Fruit fly (Drosophila melanogaster) whole organism, prepupa: ENCODE results near the gene stai.

Experiments
- CG11294 ChIP-seq: fragments of 200-800 bp; sonication (Bioruptor generic); IDR thresholded peaks from 2 replicates; pipeline ENCODE4 v1.3.6; 2022; ENCODE audit warnings: missing biosample characterization, missing genetic modification characterization
- CG11762 ChIP-seq: fragments of 200-800 bp; sonication (Bioruptor generic); optimal IDR thresholded peaks from 3 replicates; lab custom pipeline; 2016; ENCODE audit warnings: missing biosample characterization, missing genetic modification characterization; ENCODE audit not compliant: insufficient read depth
- CG11902 ChIP-seq: fragments of 200-800 bp; sonication (Bioruptor generic); optimal IDR thresholded peaks from 3 replicates; lab custom pipeline; 2016; ENCODE audit warnings: missing biosample characterization, missing genetic modification characterization
- CG15336 ChIP-seq: fragments of 200-800 bp; sonication (Bioruptor generic); IDR thresholded peaks from 2 replicates; pipeline ENCODE4 v1.3.6; 2022; ENCODE audit warnings: missing biosample characterization, missing genetic modification characterization
- CG1621 ChIP-seq: fragments of 200-800 bp; sonication (Bioruptor generic); optimal IDR thresholded peaks from 3 replicates; lab custom pipeline; 2018; ENCODE audit warnings: missing biosample characterization, mild to moderate bottlenecking, missing genetic modification characterization
- CG31627 ChIP-seq: fragments of 200-800 bp; sonication (Bioruptor generic); optimal IDR thresholded peaks from 3 replicates; lab custom pipeline; 2016; ENCODE audit warnings: missing biosample characterization, missing genetic modification characterization
- CG32006 ChIP-seq: fragments of 200-800 bp; sonication (Bioruptor generic); optimal IDR thresholded peaks from 3 replicates; lab custom pipeline; 2017; ENCODE audit warnings: missing biosample characterization, mild to moderate bottlenecking, missing genetic modification characterization
- CG4318 ChIP-seq: fragments of 200-800 bp; sonication (Bioruptor generic); optimal IDR thresholded peaks from 3 replicates; lab custom pipeline; 2017; ENCODE audit warnings: missing biosample characterization, mild to moderate bottlenecking, missing genetic modification characterization
- CG6808 ChIP-seq: fragments of 200-800 bp; sonication (Bioruptor generic); optimal IDR thresholded peaks from 3 replicates; lab custom pipeline; 2017; ENCODE audit warnings: missing biosample characterization, missing genetic modification characterization, mild to moderate bottlenecking, moderate library complexity, missing genetic modification reagents
- CG6854 ChIP-seq: fragments of 200-800 bp; sonication (Bioruptor generic); optimal IDR thresholded peaks from 2 replicates; lab custom pipeline; 2017; ENCODE audit warnings: missing biosample characterization, mild to moderate bottlenecking, missing genetic modification characterization
- CG8119 ChIP-seq: fragments of 200-800 bp; sonication (Bioruptor generic); IDR thresholded peaks from 3 replicates; pipeline ENCODE4 v1.3.6; 2022; ENCODE audit warnings: missing biosample characterization, missing genetic modification characterization
- CG8319 ChIP-seq: fragments of 200-800 bp; sonication (Bioruptor generic); optimal IDR thresholded peaks from 3 replicates; lab custom pipeline; 2016; ENCODE audit warnings: missing biosample characterization, missing genetic modification characterization
- Eip75B ChIP-seq: fragments of 200-800 bp; sonication (Bioruptor generic); optimal IDR thresholded peaks from 3 replicates; lab custom pipeline; 2016; ENCODE audit warnings: missing biosample characterization, missing genetic modification characterization
- Eip78C ChIP-seq: fragments of 200-800 bp; sonication (Bioruptor generic); peaks from one replicate; lab custom pipeline; 2016; ENCODE audit warnings: missing biosample characterization, missing genetic modification characterization
- Ets96B ChIP-seq: fragments of 200-800 bp; optimal IDR thresholded peaks from 2 replicates; lab custom pipeline; 2019; ENCODE audit warnings: missing biosample characterization, mild to moderate bottlenecking, missing genetic modification characterization, moderate library complexity
- Gug ChIP-seq: fragments of 200-800 bp; sonication (Bioruptor generic); IDR thresholded peaks from 2 replicates; pipeline ENCODE4 v1.3.6; 2022; ENCODE audit warnings: missing biosample characterization, missing genetic modification characterization
- Met ChIP-seq: fragments of 200-800 bp; sonication (Bioruptor generic); optimal IDR thresholded peaks from 3 replicates; lab custom pipeline; 2016; ENCODE audit warnings: missing biosample characterization, missing genetic modification characterization
- Smox ChIP-seq: fragments of 200-800 bp; sonication (Bioruptor generic); optimal IDR thresholded peaks from 3 replicates; lab custom pipeline; 2016; ENCODE audit warnings: missing biosample characterization, missing genetic modification characterization
- Sox102F ChIP-seq: fragments of 200-800 bp; sonication (Bioruptor generic); optimal IDR thresholded peaks from 2 replicates; lab custom pipeline; 2016; ENCODE audit warnings: missing biosample characterization, mild to moderate bottlenecking, missing genetic modification characterization
- Sox14 ChIP-seq: fragments of 200-800 bp; sonication (Bioruptor generic); optimal IDR thresholded peaks from 3 replicates; lab custom pipeline; 2016; ENCODE audit warnings: missing biosample characterization, missing genetic modification characterization
- Sox15 ChIP-seq: fragments of 200-800 bp; sonication (Bioruptor generic); optimal IDR thresholded peaks from 3 replicates; lab custom pipeline; 2016; ENCODE audit warnings: missing biosample characterization, missing genetic modification characterization
- eg ChIP-seq: fragments of 200-800 bp; sonication (Bioruptor generic); IDR thresholded peaks from 3 replicates; pipeline ENCODE4 v1.3.6; 2022; ENCODE audit warnings: missing biosample characterization, missing genetic modification characterization
- esn ChIP-seq: fragments of 200-800 bp; sonication (Bioruptor generic); optimal IDR thresholded peaks from 2 replicates; lab custom pipeline; 2016; ENCODE audit warnings: missing biosample characterization, mild to moderate bottlenecking, missing genetic modification characterization, moderate library complexity
- fkh ChIP-seq: fragments of 200-800 bp; sonication (Bioruptor generic); optimal IDR thresholded peaks from 3 replicates; lab custom pipeline; 2017; ENCODE audit warnings: missing biosample characterization, mild to moderate bottlenecking, missing genetic modification characterization, moderate library complexity
- lz ChIP-seq: fragments of 200-800 bp; sonication (Bioruptor generic); optimal IDR thresholded peaks from 3 replicates; lab custom pipeline; 2016; ENCODE audit warnings: missing biosample characterization, missing genetic modification characterization
- net ChIP-seq: fragments of 200-800 bp; sonication (Bioruptor generic); optimal IDR thresholded peaks from 3 replicates; lab custom pipeline; 2016; ENCODE audit warnings: missing biosample characterization, missing genetic modification characterization
- pdm3 ChIP-seq: fragments of 200-800 bp; sonication (Bioruptor generic); optimal IDR thresholded peaks from 3 replicates; lab custom pipeline; 2016; ENCODE audit warnings: missing biosample characterization, missing genetic modification characterization
- salr ChIP-seq, 2 experiments: fragments of 200-800 bp; sonication (Bioruptor generic); optimal IDR thresholded peaks; 3 replicates each; lab custom pipeline; 2016 to 2018; ENCODE audit warnings: missing biosample characterization in 2 of 2, missing genetic modification characterization in 2 of 2, mild to moderate bottlenecking in 1 of 2
- svp ChIP-seq: fragments of 200-800 bp; sonication (Bioruptor generic); peaks from one replicate; lab custom pipeline; 2016; ENCODE audit warnings: missing biosample characterization, missing genetic modification characterization
- topi ChIP-seq: fragments of 200-800 bp; sonication (Bioruptor generic); optimal IDR thresholded peaks from 3 replicates; lab custom pipeline; 2016; ENCODE audit warnings: missing biosample characterization, missing genetic modification characterization
- vri ChIP-seq: fragments of 200-800 bp; sonication (Bioruptor generic); optimal IDR thresholded peaks from 3 replicates; lab custom pipeline; 2016; ENCODE audit warnings: missing biosample characterization, mild to moderate bottlenecking, missing genetic modification characterization

Gene stai

DNA sequence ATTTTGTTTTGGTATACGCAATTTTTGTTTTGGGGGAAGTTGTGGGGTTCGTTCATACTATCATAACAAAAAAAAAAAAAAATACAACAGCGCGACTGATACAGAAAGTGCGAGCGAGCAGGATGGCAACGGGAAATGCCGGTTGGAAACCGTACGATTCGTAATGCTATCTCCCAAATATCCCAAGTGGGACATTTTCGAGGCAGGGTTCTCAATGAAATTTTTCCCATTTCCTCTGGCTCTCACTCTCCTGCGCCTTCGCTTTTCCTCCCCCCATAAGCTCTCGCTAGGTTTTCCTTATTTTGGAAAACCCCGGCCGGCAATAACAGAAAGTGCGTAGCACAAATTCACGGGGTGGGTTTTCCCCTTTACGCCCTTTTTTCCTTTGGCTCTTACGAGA lies 7.9 kb upstream of the stai start:
- TF ChIP-seq Sox102F (GFP tag; lab: Kevin White, UChicago) (no peak), CG11762 (no peak), Smox (GFP tag; lab: Kevin White, UChicago) (no peak), Ets96B (tag; lab: Kevin White, UChicago) (no peak), CG8119 (GFP tag; lab: Robert Waterston, UW) (no peak)

DNA sequence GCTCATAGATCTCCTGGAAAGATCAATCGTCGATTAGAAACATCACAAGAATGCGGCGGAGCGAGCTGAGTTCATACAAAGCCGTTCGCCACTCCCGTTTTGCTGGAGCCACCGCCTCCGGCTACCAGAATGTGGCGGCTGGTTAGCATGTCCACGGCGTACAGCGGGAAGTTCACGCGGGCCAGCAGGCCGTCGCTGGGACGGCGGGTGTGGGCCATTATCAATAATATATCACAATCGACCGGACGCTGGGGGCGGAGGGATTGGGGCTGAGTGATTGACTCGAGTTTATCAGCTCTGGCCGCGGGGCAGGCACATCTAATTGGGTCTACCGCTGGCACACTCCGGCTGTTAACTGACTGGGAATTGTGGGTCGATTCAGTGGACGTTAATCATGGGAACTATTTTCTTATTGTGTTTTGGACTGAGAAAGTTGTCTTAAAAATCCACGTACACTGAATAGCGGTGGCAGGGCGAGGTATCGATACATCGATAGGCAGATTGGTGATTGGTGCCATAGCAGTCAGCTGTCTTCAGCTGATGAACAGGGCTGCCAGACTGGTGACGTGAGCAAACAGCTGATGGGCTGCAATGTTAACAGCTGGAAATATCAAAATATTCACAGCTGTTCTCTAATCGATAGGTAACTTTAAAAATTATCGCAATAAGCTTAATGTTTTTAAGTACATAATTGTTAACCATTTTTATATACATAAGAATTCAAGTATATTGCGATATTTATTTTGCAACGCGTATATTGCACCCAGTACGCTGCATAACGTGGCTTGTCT lies 1.5 kb upstream of the stai start, which contains the start of gene CG9175:
TSS of gene CG9175 (minus strand) at position 488 of the 791 bp plus-strand sequence.
- peak; percentile 38 for TF ChIP-seq fkh (GFP tag; lab: Kevin White, UChicago)
- peak; percentile 49 for TF ChIP-seq CG1621 (tag; lab: Kevin White, UChicago)
- TF ChIP-seq CG31627 (GFP tag; lab: Kevin White, UChicago), result peak; percentile 21
- TF ChIP-seq Eip78C (GFP tag; lab: Kevin White, UChicago), result peak; percentile 80
- TF ChIP-seq Sox14, result peak; percentile 47
- no peak for TF ChIP-seq salr (GFP tag; optimal IDR thresholded peaks at IDR 0.05; lab: Kevin White, UChicago)
- no peak; the same call in 2 of the 3 replicates for TF ChIP-seq eg (GFP tag; lab: Robert Waterston, UW)
- TF ChIP-seq topi (GFP tag; lab: Kevin White, UChicago), result no peak
- peak; percentile 96 for TF ChIP-seq svp
- TF ChIP-seq pdm3 (GFP tag; lab: Kevin White, UChicago), result no peak
- TF ChIP-seq lz, result peak; percentile 14

DNA sequence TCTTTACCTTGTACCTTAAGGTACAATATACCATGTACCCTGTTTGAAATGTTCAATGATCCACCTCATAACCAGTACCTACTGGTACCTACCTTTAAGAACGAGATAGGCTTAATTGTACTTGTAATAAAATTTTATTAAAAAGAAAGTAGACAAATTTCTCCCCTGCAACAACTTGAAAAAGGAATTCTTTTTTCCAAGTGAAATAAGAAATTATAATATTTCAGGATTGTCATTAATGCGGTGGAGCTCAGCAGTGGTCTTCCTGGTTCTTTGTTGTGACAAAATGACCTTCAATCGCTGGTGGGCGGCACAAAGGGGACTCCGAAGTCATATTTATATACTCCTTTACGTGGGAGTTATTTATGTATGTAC lies 920 bp upstream of the stai start:
- TF ChIP-seq Met (GFP tag; lab: Kevin White, UChicago) (peak; percentile 33), Sox14 (peak; percentile 54), CG11294 (no peak), Eip78C (GFP tag; lab: Kevin White, UChicago) (peak; percentile 63)

dm6 chr2L:6109313-6109847 lies 9.2 kb downstream of the stai start:
- no peak for TF ChIP-seq CG6854
- no peak for TF ChIP-seq CG11902
- TF ChIP-seq svp, result peak; percentile 2

DNA sequence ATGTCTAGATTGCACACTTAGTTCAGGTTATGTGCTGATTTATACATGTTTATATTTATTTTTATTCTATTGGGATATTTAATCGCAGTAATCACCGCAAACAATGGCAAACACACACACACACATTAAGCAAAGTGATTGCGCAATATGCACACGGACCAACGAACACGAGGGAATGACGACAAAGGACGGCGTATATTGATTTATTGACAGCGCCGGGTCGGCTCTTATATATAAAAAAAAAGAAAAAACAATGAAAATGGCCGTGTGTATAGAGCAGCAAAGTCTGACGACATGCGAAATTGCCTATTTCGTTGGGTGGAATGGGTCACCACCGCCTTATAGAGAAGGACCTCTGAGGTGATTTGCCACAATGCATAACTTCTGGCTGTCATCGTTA lies 10.6 kb downstream of the stai start:
- TF ChIP-seq CG15336 (GFP tag; lab: Robert Waterston, UW) (no peak), svp (peak; percentile 28)

dm6 chr2L:6118212-6118611 lies 18.0 kb downstream of the stai start, which contains the start of gene CG31642:
CG31642 (plus strand) TSS chr2L:6118512.
- TF ChIP-seq Sox15 (GFP tag; lab: Kevin White, UChicago) (no peak), CG1621 (tag; lab: Kevin White, UChicago) (no peak), fkh (GFP tag; lab: Kevin White, UChicago) (no peak), esn (GFP tag; lab: Kevin White, UChicago) (no peak), CG8319 (GFP tag; lab: Kevin White, UChicago) (no peak), Gug (GFP tag; lab: Robert Waterston, UW) (no peak), vri (no peak), CG32006 (GFP tag; lab: Kevin White, UChicago) (no peak), Sox102F (GFP tag; lab: Kevin White, UChicago) (no peak), net (no peak), CG4318 (no peak), eg (GFP tag; lab: Robert Waterston, UW) (no peak), CG6808 (no peak), Eip75B (GFP tag; lab: Kevin White, UChicago) (no peak), CG11902 (no peak)
- TF ChIP-seq, all 60 proteins: peak for 0
